Fruit fly (Drosophila melanogaster): Measurements from ENCODE around the gene CG18094.
A peak's percentile ranks its signal among the peaks of the same experiment; 100 is the strongest.

The CG18094 gene

DNA sequence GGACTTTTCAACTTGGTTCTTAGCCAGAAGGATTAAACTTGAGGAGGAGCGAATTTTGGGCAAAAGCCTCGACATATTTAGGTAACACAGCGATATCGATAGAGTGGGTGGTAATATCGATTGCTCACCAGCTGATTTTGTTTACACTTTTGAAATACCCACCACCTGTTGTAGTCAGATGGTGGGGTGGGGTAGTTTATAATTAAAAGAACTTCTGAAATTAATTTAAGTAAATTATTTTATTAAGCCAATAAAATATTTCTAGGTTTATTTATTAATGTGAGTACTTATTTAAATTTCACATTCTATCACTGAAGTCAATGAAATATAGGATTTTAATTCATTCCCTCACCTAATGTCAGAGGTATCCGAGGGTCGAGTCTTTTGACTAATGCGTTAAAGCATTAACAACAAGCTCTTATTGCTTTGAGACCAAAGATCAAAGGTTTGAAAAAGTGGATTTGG is at the start of gene CG18094, which contains the start of gene CG10194:
TSS of gene CG18094 (plus strand) at position 266 of the 465 bp plus-strand sequence.
TSS of gene CG10194 (minus strand) at position 108 of the 465 bp plus-strand sequence.
- TF ChIP-seq CG12768 (GFP tag; optimal IDR thresholded peaks at IDR 0.05) (peak; percentile 69), CG1620 (GFP tag; optimal IDR thresholded peaks at IDR 0.05) (no peak), ovo (GFP tag; optimal IDR thresholded peaks at IDR 0.05) (no peak), CG7101 (tag; optimal IDR thresholded peaks at IDR 0.05) (peak; percentile 68), CG5204 (GFP tag; optimal IDR thresholded peaks at IDR 0.05) (no peak), CG11617 (GFP tag; optimal IDR thresholded peaks at IDR 0.05) (peak; percentile 60), Mnt (GFP tag; optimal IDR thresholded peaks at IDR 0.05) (peak; percentile 36), CG33017 (tag; optimal IDR thresholded peaks at IDR 0.05) (peak; percentile 84), CG14711 (tag; optimal IDR thresholded peaks at IDR 0.05) (peak; percentile 69), bab1 (GFP tag; optimal IDR thresholded peaks at IDR 0.05) (peak; percentile 88), cic (GFP tag; optimal IDR thresholded peaks at IDR 0.05) (peak; percentile 18), tj (GFP tag; optimal IDR thresholded peaks at IDR 0.05) (peak; percentile 51), cnc (optimal IDR thresholded peaks at IDR 0.05) (no peak), pad (GFP tag; optimal IDR thresholded peaks at IDR 0.05) (no peak)

DNA sequence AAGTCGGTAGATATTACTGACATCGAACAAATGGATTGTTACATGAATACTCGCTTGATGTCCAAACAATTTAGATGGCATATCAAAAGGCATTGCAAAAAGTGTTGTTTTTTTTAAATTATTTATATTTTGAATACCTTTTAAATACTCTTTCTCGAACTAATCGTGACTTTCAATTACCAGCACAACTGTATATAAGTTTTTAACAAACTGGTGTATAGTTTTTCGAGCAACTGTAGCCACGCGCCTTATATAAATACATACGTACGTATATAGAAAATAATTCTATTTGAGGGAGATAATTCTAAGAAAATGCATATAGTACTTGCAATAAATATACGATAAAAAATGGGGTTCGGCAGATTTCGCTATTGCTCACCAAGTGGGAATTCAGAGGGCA is 49.8 kb upstream of the CG18094 start:
- peak; percentile 94 for TF ChIP-seq kay (GFP tag; ENCODE audit: borderline replicate concordance)
- TF ChIP-seq ovo (GFP tag; optimal IDR thresholded peaks at IDR 0.05) = no peak

DNA sequence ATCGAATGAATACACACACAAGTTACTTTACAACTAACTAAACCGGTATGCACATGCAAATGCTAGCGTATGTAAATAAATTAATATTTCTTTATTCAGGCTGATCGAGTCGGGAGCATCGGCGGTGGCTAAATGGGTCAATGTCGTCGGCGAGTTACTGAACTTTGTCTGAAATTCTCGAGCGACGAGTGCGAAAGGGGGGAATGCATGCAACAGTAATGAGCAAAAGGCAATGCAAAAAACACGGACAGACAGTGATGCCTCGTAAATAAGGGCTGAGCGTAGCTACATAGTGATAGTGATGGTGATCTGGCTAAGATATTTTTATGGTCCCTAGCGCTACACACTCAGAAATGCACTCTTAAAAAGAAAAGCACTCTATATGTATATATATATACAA is 49.3 kb upstream of the CG18094 start:
- peak; percentile 37 for TF ChIP-seq cic (GFP tag; optimal IDR thresholded peaks at IDR 0.05)
- no peak for TF ChIP-seq Hr96 (GFP tag; optimal IDR thresholded peaks at IDR 0.05)
- TF ChIP-seq CG7101 (tag; optimal IDR thresholded peaks at IDR 0.05) = peak; percentile 9
- TF ChIP-seq CG1620 (GFP tag; optimal IDR thresholded peaks at IDR 0.05) = peak; percentile 20
- peak; percentile 90 for TF ChIP-seq pad (GFP tag; optimal IDR thresholded peaks at IDR 0.05)
- TF ChIP-seq CG14711 (tag; optimal IDR thresholded peaks at IDR 0.05) = peak; percentile 4
- TF ChIP-seq tj (GFP tag; optimal IDR thresholded peaks at IDR 0.05) = peak; percentile 61
- TF ChIP-seq Clk (GFP tag; optimal IDR thresholded peaks at IDR 0.05) = no peak

DNA sequence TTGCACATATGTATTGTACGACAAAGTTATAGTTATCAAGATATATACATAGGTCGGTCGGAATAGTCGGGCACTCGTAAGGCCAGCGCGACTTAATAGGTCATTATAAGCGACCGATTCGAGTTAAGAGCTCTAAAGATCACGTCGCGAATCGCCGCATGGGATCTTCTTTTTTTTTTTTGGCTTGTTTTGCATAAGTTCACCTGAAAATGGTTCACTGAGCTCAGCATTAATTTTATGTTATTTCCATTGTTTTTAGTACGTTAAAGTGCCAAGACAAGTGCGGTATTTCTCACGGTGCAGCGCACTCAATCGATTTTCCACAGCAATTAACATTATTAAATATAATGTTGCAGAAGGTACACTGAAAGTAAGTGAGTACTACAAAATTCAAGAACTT is 48.7 kb upstream of the CG18094 start:
- no peak for TF ChIP-seq CG14711 (tag; optimal IDR thresholded peaks at IDR 0.05)
- peak; percentile 33 for TF ChIP-seq CG5204 (GFP tag; optimal IDR thresholded peaks at IDR 0.05)
- peak; percentile 77 for TF ChIP-seq tj (GFP tag; optimal IDR thresholded peaks at IDR 0.05)
- no peak for TF ChIP-seq kay (GFP tag; ENCODE audit: borderline replicate concordance)
- no peak for TF ChIP-seq Hr96 (GFP tag; optimal IDR thresholded peaks at IDR 0.05)
- no peak for TF ChIP-seq CG11617 (GFP tag; optimal IDR thresholded peaks at IDR 0.05)

DNA sequence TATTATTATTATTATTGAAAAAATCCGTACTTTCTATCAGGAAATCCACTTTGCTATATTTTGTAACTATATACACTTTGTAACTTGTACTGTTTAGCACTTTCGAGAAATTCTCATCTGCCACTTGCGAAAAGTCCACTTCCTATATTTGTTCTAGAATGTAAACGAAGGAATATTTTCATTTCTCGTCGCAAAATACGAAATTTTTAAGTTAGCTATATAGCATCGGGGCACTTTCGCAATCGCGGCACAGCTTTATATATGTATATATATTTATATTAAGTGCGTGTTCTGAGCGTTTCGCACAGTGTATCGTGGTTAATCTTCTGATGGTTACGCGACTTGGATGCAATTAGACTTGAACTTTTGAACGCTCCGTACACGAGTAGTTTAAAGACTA is 48.3 kb upstream of the CG18094 start, which contains the start of gene RanGAP:
TSS of gene RanGAP (plus strand) at position 169 of the 400 bp plus-strand sequence.
- TF ChIP-seq kay (GFP tag; ENCODE audit: borderline replicate concordance) = peak; percentile 49
- TF ChIP-seq CG12768 (GFP tag; optimal IDR thresholded peaks at IDR 0.05) = no peak
- no peak for TF ChIP-seq CG7101 (tag; optimal IDR thresholded peaks at IDR 0.05)
- peak; percentile 10 for TF ChIP-seq CG7045 (GFP tag; optimal IDR thresholded peaks at IDR 0.05)
- TF ChIP-seq tj (GFP tag; optimal IDR thresholded peaks at IDR 0.05) = no peak

DNA sequence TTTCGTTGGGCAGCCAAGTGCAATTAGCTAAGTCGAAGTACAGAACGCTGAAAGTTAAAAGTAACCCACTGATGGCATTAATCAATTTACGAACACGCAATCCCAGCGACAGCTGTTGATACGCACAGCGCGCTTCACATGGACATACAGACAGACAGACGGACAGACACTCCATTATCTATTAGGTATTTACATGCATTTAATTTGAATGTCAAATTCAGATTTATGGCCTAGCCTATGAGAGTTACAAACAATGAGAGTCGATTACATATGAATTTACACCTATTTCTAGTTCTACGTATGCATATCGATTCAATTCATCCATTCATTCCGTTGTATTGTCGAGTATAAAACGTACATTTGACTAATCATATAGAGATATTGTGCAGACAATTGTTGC is 47.4 kb upstream of the CG18094 start, which contains the start of gene CG10237:
TSS of gene CG10237 (minus strand) at position 101 of the 400 bp plus-strand sequence.
- TF ChIP-seq CG12768 (GFP tag; optimal IDR thresholded peaks at IDR 0.05) = peak; percentile 60
- TF ChIP-seq CG1620 (GFP tag; optimal IDR thresholded peaks at IDR 0.05) = no peak
- TF ChIP-seq pad (GFP tag; optimal IDR thresholded peaks at IDR 0.05) = no peak

DNA sequence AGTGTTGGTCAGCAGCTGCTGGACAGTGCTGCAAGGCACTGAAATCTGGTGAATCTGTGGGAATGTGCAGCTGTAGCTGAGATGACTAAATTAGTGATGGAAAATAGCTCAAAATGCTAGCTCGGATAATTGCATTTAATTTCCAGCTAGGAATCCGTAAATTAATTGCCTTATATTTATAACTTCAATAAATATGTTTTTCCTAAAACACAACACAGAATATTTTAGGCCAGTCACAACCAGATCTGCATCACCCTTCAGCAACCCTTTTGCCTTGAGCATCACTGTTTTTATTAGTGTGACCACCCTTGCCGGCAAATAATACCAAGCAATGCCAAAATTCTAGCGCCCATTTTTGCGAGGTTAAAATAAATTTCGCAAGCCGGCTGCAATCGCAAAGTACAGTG is 45.3 kb upstream of the CG18094 start, which contains the start of gene Hs2st:
TSS of gene Hs2st (minus strand) at position 17 of the 407 bp plus-strand sequence.
- TF ChIP-seq CG7101 (tag; optimal IDR thresholded peaks at IDR 0.05) = peak; percentile 92
- TF ChIP-seq ovo (GFP tag; optimal IDR thresholded peaks at IDR 0.05) = peak; percentile 92
- peak; percentile 96 for TF ChIP-seq Clk (GFP tag; optimal IDR thresholded peaks at IDR 0.05)
- TF ChIP-seq kay (GFP tag; ENCODE audit: borderline replicate concordance) = no peak
- TF ChIP-seq cnc (optimal IDR thresholded peaks at IDR 0.05) = no peak
- TF ChIP-seq bab1 (GFP tag; optimal IDR thresholded peaks at IDR 0.05) = peak; percentile 91
- peak; percentile 96 for TF ChIP-seq Hr96 (GFP tag; optimal IDR thresholded peaks at IDR 0.05)
- TF ChIP-seq pad (GFP tag; optimal IDR thresholded peaks at IDR 0.05) = peak; percentile 88
- TF ChIP-seq CG33017 (tag; optimal IDR thresholded peaks at IDR 0.05) = peak; percentile 85
- peak; percentile 98 for TF ChIP-seq CG1620 (GFP tag; optimal IDR thresholded peaks at IDR 0.05)
- TF ChIP-seq Mnt (GFP tag; optimal IDR thresholded peaks at IDR 0.05) = peak; percentile 91
- peak; percentile 79 for TF ChIP-seq cic (GFP tag; optimal IDR thresholded peaks at IDR 0.05)
- TF ChIP-seq CG7045 (GFP tag; optimal IDR thresholded peaks at IDR 0.05) = peak; percentile 90
- peak; percentile 98 for TF ChIP-seq Crg-1 (GFP tag; optimal IDR thresholded peaks at IDR 0.05)
- peak; percentile 96 for TF ChIP-seq CG14711 (tag; optimal IDR thresholded peaks at IDR 0.05)
- peak; percentile 96 for TF ChIP-seq CG5204 (GFP tag; optimal IDR thresholded peaks at IDR 0.05)
- peak; percentile 95 for TF ChIP-seq CG12768 (GFP tag; optimal IDR thresholded peaks at IDR 0.05)
- peak; percentile 94 for TF ChIP-seq tj (GFP tag; optimal IDR thresholded peaks at IDR 0.05)
- TF ChIP-seq toe (GFP tag; optimal IDR thresholded peaks at IDR 0.05) = peak; percentile 98
- TF ChIP-seq CG11617 (GFP tag; optimal IDR thresholded peaks at IDR 0.05) = peak; percentile 95
